Worm (Caenorhabditis elegans): Measurements from ENCODE around the gene bud-13.

bud-13 gene

DNA sequence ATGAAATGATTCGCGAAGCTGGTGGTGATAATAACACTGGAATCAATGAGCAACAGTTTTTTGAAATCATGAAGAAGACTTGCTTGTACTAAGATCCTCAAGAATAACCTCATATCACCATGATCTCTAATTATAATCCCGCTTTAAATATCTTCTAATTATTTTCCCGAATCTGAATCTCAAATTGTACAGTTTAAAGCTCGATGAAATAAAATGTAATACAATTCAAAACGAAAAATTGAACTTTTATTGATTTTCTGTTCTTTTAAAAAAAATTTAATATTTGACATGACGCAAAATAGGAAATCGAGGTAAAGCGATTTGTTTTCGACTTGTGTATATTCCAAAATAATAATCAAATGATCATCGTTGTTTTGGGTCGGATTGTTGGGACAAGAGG, 7.3 kb upstream of the bud-13 start (continued):
- TF ChIP-seq Y48G9A.11 (GFP tag; IDR thresholded peaks at IDR 0.05) (no peak), lsy-2 (tag; optimal IDR thresholded peaks at IDR 0.05) (peak in 1 of 2 experiments; percentile 7), snpc-1.2 (GFP tag; IDR thresholded peaks at IDR 0.05) (no peak), ZK546.5 (tag; optimal IDR thresholded peaks at IDR 0.05) (no peak), lin-13 (GFP tag; optimal IDR thresholded peaks at IDR 0.05) (no peak), gei-8 (GFP tag; optimal IDR thresholded peaks at IDR 0.05) (peak; percentile 41), nhr-76 (tag; optimal IDR thresholded peaks at IDR 0.05) (no peak), nhr-6 (tag; optimal IDR thresholded peaks at IDR 0.05) (no peak), nhr-48 (tag; optimal IDR thresholded peaks at IDR 0.05) (peak; percentile 5), pqm-1 (tag; optimal IDR thresholded peaks at IDR 0.05) (no peak), lim-7 (GFP tag; IDR thresholded peaks at IDR 0.05) (0 out of 2 replicates have a peak, but pooled peaks have one; percentile 55)

DNA sequence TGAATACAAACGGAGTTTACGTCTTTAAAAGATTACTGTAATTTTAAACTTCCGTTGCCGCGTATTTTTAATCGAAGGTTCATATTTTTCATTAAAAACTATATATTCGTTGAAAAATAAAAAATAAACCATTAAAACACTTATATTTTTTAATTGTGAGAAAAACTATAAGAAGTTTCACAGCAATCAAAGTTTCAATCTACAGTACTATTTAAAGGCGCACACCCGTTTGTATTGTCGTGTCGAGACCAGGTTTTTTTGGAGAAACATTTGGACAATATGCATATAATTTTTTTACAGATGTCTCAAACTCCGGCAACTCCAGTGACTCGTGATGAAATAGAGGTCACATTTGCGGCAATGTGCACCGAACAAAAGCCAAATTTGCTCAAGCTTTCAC, 6.3 kb upstream of the bud-13 start, which contains the start of gene R08D7.5:
Gene R08D7.5 (plus strand): TSS at position 301 of the 400 bp plus-strand sequence.
- TF ChIP-seq daf-8 (GFP tag; IDR thresholded peaks at IDR 0.05) (no peak), mes-2 (tag; optimal IDR thresholded peaks at IDR 0.05; ENCODE audit: poor library complexity, severe bottlenecking) (peak; percentile 43), ama-1 (optimal IDR thresholded peaks at IDR 0.05) (no peak)

DNA sequence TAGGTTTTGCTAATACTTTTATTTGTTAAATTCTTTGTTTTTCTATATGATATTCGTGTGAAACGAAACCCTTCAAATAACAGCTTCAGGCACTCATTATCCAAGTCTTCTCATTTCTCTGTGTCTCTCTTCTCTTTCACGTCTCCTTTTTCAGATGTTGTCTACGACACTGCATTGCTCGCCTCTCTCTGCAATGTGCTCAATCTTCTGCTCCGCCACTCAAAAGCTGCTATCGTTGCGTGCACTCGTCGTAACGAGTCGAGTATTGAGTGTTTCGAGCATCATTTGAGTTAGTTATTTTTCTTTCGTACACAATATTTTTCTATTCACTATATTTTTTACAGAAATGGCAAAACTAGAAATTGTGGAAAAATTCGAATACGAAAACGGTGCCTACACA, 5.6 kb upstream of the bud-13 start:
- TF ChIP-seq hmg-1.1 (GFP tag; IDR thresholded peaks at IDR 0.05), result 0 out of 2 replicates have a peak, but pooled peaks have one; percentile 36
- TF ChIP-seq ceh-32 (tag; optimal IDR thresholded peaks at IDR 0.05; ENCODE audit: poor library complexity), result no peak
- TF ChIP-seq nhr-76 (tag; optimal IDR thresholded peaks at IDR 0.05), result no peak

DNA sequence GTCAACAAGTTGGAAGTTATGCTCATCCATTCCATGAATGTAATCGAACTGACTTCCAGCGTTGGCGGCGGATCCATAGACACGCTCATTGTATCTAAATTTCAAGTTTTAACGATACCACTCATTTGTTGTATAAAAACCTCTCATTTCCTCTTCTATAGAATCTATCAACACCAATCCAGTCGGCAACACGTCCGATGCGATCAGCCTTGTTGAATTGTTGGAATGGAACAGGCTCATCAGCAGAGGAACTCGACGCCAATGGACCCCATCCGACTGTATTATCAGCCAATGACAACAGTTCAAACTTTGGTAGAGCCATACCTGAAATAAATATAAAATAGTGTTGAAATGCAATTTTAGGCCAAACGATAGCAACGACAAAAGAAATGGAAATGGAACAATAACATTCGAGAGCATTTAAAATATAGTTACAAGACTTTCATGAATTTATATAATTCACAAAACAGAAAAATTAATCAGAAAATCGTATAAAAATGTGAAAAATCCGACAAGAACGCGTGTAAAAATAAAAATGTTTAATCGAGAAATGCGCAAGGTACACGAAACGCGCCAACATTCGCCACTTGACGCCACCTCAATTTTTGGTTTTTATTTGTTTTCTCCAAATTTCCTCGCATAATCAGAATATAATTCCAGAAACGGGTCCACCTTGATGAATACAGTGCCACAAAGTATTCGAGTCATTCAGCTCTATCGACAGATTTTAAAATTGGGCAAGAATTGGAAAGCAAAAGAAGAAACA, 3.9 kb upstream of the bud-13 start, which contains the start of the genes eif-3.D and R08D7.4:
Gene eif-3.D (minus strand): TSS at position 324 of the 766 bp plus-strand sequence.
Gene R08D7.4 (plus strand): TSS at position 638 of the 766 bp plus-strand sequence.
- peak; percentile 88 for TF ChIP-seq mes-2 (tag; optimal IDR thresholded peaks at IDR 0.05; ENCODE audit: poor library complexity, severe bottlenecking)
- peak; percentile 64 for TF ChIP-seq mep-1 (tag; optimal IDR thresholded peaks at IDR 0.05)
- no peak for TF ChIP-seq pqm-1 (tag; optimal IDR thresholded peaks at IDR 0.05)
- TF ChIP-seq tag-97 (GFP tag; IDR thresholded peaks at IDR 0.05), result no peak
- TF ChIP-seq lin-1 (GFP tag; IDR thresholded peaks at IDR 0.05), result no peak
- TF ChIP-seq lin-38 (GFP tag; IDR thresholded peaks at IDR 0.05), result peak; percentile 70
- TF ChIP-seq arid-1 (GFP tag; conservative IDR thresholded peaks at IDR 0.05), result peak; percentile 52; the same call in 1 of the 2 replicates
- TF ChIP-seq rbr-2 (tag; optimal IDR thresholded peaks at IDR 0.05), result peak; percentile 65
- no peak for TF ChIP-seq aly-2 (tag; optimal IDR thresholded peaks at IDR 0.05)
- TF ChIP-seq snpc-1.2 (GFP tag; IDR thresholded peaks at IDR 0.05), result no peak
- TF ChIP-seq lim-7 (GFP tag; IDR thresholded peaks at IDR 0.05), result no peak
- peak; percentile 13 for TF ChIP-seq mxl-3 (GFP tag; optimal IDR thresholded peaks at IDR 0.05)
- peak; percentile 69 for TF ChIP-seq dpl-1 (GFP tag; optimal IDR thresholded peaks at IDR 0.05)
- TF ChIP-seq F44E2.7 (GFP tag; IDR thresholded peaks at IDR 0.05), result no peak
- TF ChIP-seq hmg-1.1 (GFP tag; IDR thresholded peaks at IDR 0.05), result peak; percentile 57; the same call in 1 of the 2 replicates
- peak in 1 of 2 experiments; percentile 35 for TF ChIP-seq daf-16 (GFP tag; optimal IDR thresholded peaks at IDR 0.05)
- TF ChIP-seq daf-16 (tag; optimal IDR thresholded peaks at IDR 0.05), result peak; percentile 33
- TF ChIP-seq dmd-6 (GFP tag; IDR thresholded peaks at IDR 0.05), result peak; percentile 45
- peak; percentile 65 for TF ChIP-seq aha-1 (tag)
- TF ChIP-seq zip-11 (GFP tag; IDR thresholded peaks at IDR 0.05), result no peak
- TF ChIP-seq nhr-6 (tag; optimal IDR thresholded peaks at IDR 0.05), result no peak
- TF ChIP-seq Y5F2A.4 (GFP tag; optimal IDR thresholded peaks at IDR 0.05), result no peak
- peak; percentile 51 for TF ChIP-seq hlh-11 (tag; optimal IDR thresholded peaks at IDR 0.05)
- peak; percentile 34 for TF ChIP-seq ztf-7 (tag; optimal IDR thresholded peaks at IDR 0.05)
- peak in 1 of 2 experiments; percentile 80 for TF ChIP-seq lsy-2 (tag; optimal IDR thresholded peaks at IDR 0.05)
- 0 out of 2 replicates have a peak, but pooled peaks have one; percentile 31 for TF ChIP-seq pha-4 (GFP tag; IDR thresholded peaks at IDR 0.05)
- no peak for TF ChIP-seq pha-4 (tag; optimal IDR thresholded peaks at IDR 0.05)

Measured in whole organism, L4 larva.